Worm (Caenorhabditis elegans): ENCODE data around the gene R04F11.2.
A peak's percentile ranks its signal among the peaks of the same experiment; 100 is the strongest.

- TF ChIP-seq hmg-4 (GFP tag; optimal IDR thresholded peaks at IDR 0.05) (peak; percentile 70), scrt-1 (GFP tag; IDR thresholded peaks at IDR 0.05) (0 out of 2 replicates have a peak, but pooled peaks have one; percentile 56), ceh-13 (GFP tag; optimal IDR thresholded peaks at IDR 0.05) (no peak), tbx-37 (GFP tag; conservative IDR thresholded peaks at IDR 0.05) (0 out of 2 replicates have a peak, but pooled peaks have one; percentile 17), hnd-1 (tag; optimal IDR thresholded peaks at IDR 0.05) (peak; percentile 39), pes-1 (GFP tag; IDR thresholded peaks at IDR 0.05) (peak; percentile 80), ama-1 (optimal IDR thresholded peaks at IDR 0.05) (no peak), F13C5.2 (tag; optimal IDR thresholded peaks at IDR 0.05) (peak; percentile 89), hmbx-1 (tag; optimal IDR thresholded peaks at IDR 0.05) (no peak), tra-4 (tag; optimal IDR thresholded peaks at IDR 0.05) (no peak), flt-1 (GFP tag; IDR thresholded peaks at IDR 0.05) (peak; percentile 74), ets-7 (tag; optimal IDR thresholded peaks at IDR 0.05) (no peak)
Observed at ce11 chrV:12291587-12291986, 26.6 kb upstream of the R04F11.2 start, which contains the start of the genes srpa-68 and srh-16.

All from whole organism, early embryonic.